Worm (Caenorhabditis elegans) whole organism, L1 larva: ENCODE data around the gene prmt-9.
"Not testable (repeated sequence)": the region's sequence is repeated elsewhere in the genome, so short reads cannot be mapped to it uniquely, and the experiment has no call there.

Experiments
- C16A3.4 ChIP-seq: fragments of 150-350 bp; optimal IDR thresholded peaks from 2 replicates; lab custom pipeline; 2014; ENCODE audit warnings: missing biosample characterization, missing genetic modification characterization
- C34B4.2 ChIP-seq: sonication (generic microtip); optimal IDR thresholded peaks from 2 replicates; lab custom pipeline; 2017; ENCODE audit warnings: mild to moderate bottlenecking, missing genetic modification characterization, missing compliant biosample characterization
- Y116A8C.19 ChIP-seq: sonication (generic microtip); optimal IDR thresholded peaks from 2 replicates; lab custom pipeline; 2016; ENCODE audit warnings: missing compliant biosample characterization, missing genetic modification characterization, borderline replicate concordance
- aly-2 ChIP-seq: fragments of 150-350 bp; optimal IDR thresholded peaks from 2 replicates; lab custom pipeline; 2014; ENCODE audit warnings: missing biosample characterization, missing genetic modification characterization
- ama-1 ChIP-seq: fragments of 150-350 bp; optimal IDR thresholded peaks from 2 replicates; lab custom pipeline; 2014
- blmp-1 ChIP-seq: fragments of 150-350 bp; optimal IDR thresholded peaks from 2 replicates; lab custom pipeline; 2014; ENCODE audit warnings: missing biosample characterization, missing genetic modification characterization
- ceh-88 ChIP-seq: fragments of 200-800 bp; sonication (Bioruptor generic); IDR thresholded peaks from 2 replicates; pipeline ENCODE4 v1.3.6; 2022; ENCODE audit warnings: missing genetic modification characterization, missing compliant biosample characterization
- ceh-90 ChIP-seq: sonication (generic microtip); optimal IDR thresholded peaks from 2 replicates; lab custom pipeline; 2016; ENCODE audit warnings: missing genetic modification characterization, missing compliant biosample characterization
- ces-1 ChIP-seq: fragments of 150-350 bp; optimal IDR thresholded peaks from 2 replicates; lab custom pipeline; 2014; ENCODE audit warnings: missing biosample characterization, missing genetic modification reagents, missing genetic modification characterization
- dsc-1 ChIP-seq: sonication (generic microtip); optimal IDR thresholded peaks from 2 replicates; lab custom pipeline; 2016; ENCODE audit warnings: mild to moderate bottlenecking, missing genetic modification characterization, missing compliant biosample characterization
- elt-2 ChIP-seq: sonication (generic microtip); optimal IDR thresholded peaks from 2 replicates; lab custom pipeline; 2016; ENCODE audit warnings: missing genetic modification characterization, mild to moderate bottlenecking, inconsistent platforms, missing compliant biosample characterization, missing genetic modification reagents
- elt-3 ChIP-seq, 6 experiments: fragments of 150-350 bp in 1 of 6; sonication (generic microtip); optimal IDR thresholded peaks; 2 replicates each; lab custom pipeline; 2017 to 2018; ENCODE audit warnings: missing biosample characterization in 6 of 6, missing genetic modification characterization in 6 of 6, inconsistent platforms in 1 of 6
- grh-1 ChIP-seq: fragments of 200-800 bp; sonication (Bioruptor generic); IDR thresholded peaks from 2 replicates; pipeline ENCODE4 v1.3.6; 2022; ENCODE audit warnings: missing genetic modification reagents, missing genetic modification characterization, missing compliant biosample characterization
- hlh-17 ChIP-seq: fragments of 200-800 bp; sonication (Bioruptor generic); optimal IDR thresholded peaks from 2 replicates; lab custom pipeline; 2018; ENCODE audit warnings: missing genetic modification characterization, mild to moderate bottlenecking, missing compliant biosample characterization, moderate library complexity, borderline replicate concordance
- isw-1 ChIP-seq: fragments of 200-800 bp; sonication (Bioruptor generic); IDR thresholded peaks from 2 replicates; pipeline ENCODE4 v1.3.6; 2022; ENCODE audit warnings: missing genetic modification characterization, missing compliant biosample characterization
- jun-1 ChIP-seq: fragments of 150-350 bp; optimal IDR thresholded peaks from 2 replicates; lab custom pipeline; 2014; ENCODE audit warnings: missing biosample characterization, missing genetic modification reagents, missing genetic modification characterization
- lin-14 ChIP-seq: fragments of 200-800 bp; sonication (Bioruptor generic); optimal IDR thresholded peaks from 2 replicates; lab custom pipeline; 2018; ENCODE audit warnings: mild to moderate bottlenecking, missing genetic modification characterization, moderate library complexity, missing compliant biosample characterization
- lin-15B ChIP-seq: fragments of 150-350 bp; sonication (generic microtip); optimal IDR thresholded peaks from 3 replicates; lab custom pipeline; 2014; ENCODE audit warnings: missing biosample characterization, missing genetic modification characterization
- lin-35 ChIP-seq, 2 experiments: fragments of 150-350 bp; optimal IDR thresholded peaks; 2 replicates each; lab custom pipeline; 2014; ENCODE audit warnings: missing biosample characterization in 2 of 2, missing genetic modification characterization in 2 of 2, missing genetic modification reagents in 2 of 2
- lin-39 ChIP-seq: fragments of 150-350 bp; optimal IDR thresholded peaks from 2 replicates; lab custom pipeline; 2014; ENCODE audit warnings: missing biosample characterization, missing genetic modification reagents, missing genetic modification characterization
- lsy-2 ChIP-seq, 2 experiments: fragments of 150-350 bp; optimal IDR thresholded peaks; 2 replicates each; lab custom pipeline; 2014; ENCODE audit warnings: missing biosample characterization in 2 of 2, missing genetic modification characterization in 2 of 2
- nhr-12 ChIP-seq: sonication (generic microtip); optimal IDR thresholded peaks from 2 replicates; lab custom pipeline; 2017; ENCODE audit warnings: missing biosample characterization, missing genetic modification characterization
- nhr-19 ChIP-seq: fragments of 200-800 bp; sonication (Bioruptor generic); conservative IDR thresholded peaks from 2 replicates; pipeline ENCODE4 v1.3.6; 2022; ENCODE audit warnings: missing genetic modification characterization, missing compliant biosample characterization
- nhr-237 ChIP-seq: fragments of 150-350 bp; optimal IDR thresholded peaks from 2 replicates; lab custom pipeline; 2014; ENCODE audit warnings: missing biosample characterization, missing genetic modification characterization
- nhr-28 ChIP-seq: fragments of 150-350 bp; optimal IDR thresholded peaks from 2 replicates; lab custom pipeline; 2014; ENCODE audit warnings: missing biosample characterization, missing genetic modification characterization
- nhr-47 ChIP-seq: sonication (generic microtip); optimal IDR thresholded peaks from 2 replicates; lab custom pipeline; 2016; ENCODE audit warnings: mild to moderate bottlenecking, missing genetic modification characterization, moderate library complexity, missing compliant biosample characterization
- nhr-84 ChIP-seq: sonication (generic microtip); optimal IDR thresholded peaks from 2 replicates; lab custom pipeline; 2017; ENCODE audit warnings: missing biosample characterization, missing genetic modification characterization
- nhr-85 ChIP-seq: sonication (generic microtip); peaks from one replicate; lab custom pipeline; 2016; ENCODE audit warnings: missing genetic modification characterization, inconsistent platforms, missing compliant biosample characterization
- pqm-1 ChIP-seq: sonication (generic microtip); optimal IDR thresholded peaks from 3 replicates; lab custom pipeline; 2017; ENCODE audit warnings: missing biosample characterization, missing genetic modification characterization
- rnt-1 ChIP-seq: sonication (generic microtip); optimal IDR thresholded peaks from 2 replicates; lab custom pipeline; 2016; ENCODE audit warnings: mild to moderate bottlenecking, missing genetic modification characterization, moderate library complexity, missing compliant biosample characterization
- snpc-4 ChIP-seq: fragments of 150-350 bp; optimal IDR thresholded peaks from 2 replicates; lab custom pipeline; 2014; ENCODE audit warnings: missing biosample characterization, missing genetic modification characterization
- sox-4 ChIP-seq: sonication (generic microtip); optimal IDR thresholded peaks from 2 replicates; lab custom pipeline; 2016; ENCODE audit warnings: missing genetic modification characterization, missing compliant biosample characterization
- unc-130 ChIP-seq: fragments of 150-350 bp; optimal IDR thresholded peaks from 2 replicates; lab custom pipeline; 2017; ENCODE audit warnings: missing biosample characterization, missing genetic modification characterization, inconsistent platforms
- unc-86 ChIP-seq: sonication (generic microtip); optimal IDR thresholded peaks from 2 replicates; lab custom pipeline; 2016; ENCODE audit warnings: missing genetic modification characterization, missing compliant biosample characterization
- vab-15 ChIP-seq: sonication (generic microtip); optimal IDR thresholded peaks from 2 replicates; lab custom pipeline; 2017; ENCODE audit warnings: missing genotype, mild to moderate bottlenecking, missing genetic modification characterization, missing compliant biosample characterization
- xbp-1 ChIP-seq: sonication (generic microtip); optimal IDR thresholded peaks from 2 replicates; lab custom pipeline; 2016; ENCODE audit warnings: missing genetic modification characterization, missing compliant biosample characterization
- zag-1 ChIP-seq: fragments of 150-350 bp; optimal IDR thresholded peaks from 2 replicates; lab custom pipeline; 2014; ENCODE audit warnings: missing biosample characterization, missing genetic modification characterization
- zip-4 ChIP-seq: fragments of 200-800 bp; sonication (Bioruptor generic); optimal IDR thresholded peaks from 2 replicates; lab custom pipeline; 2018; ENCODE audit warnings: mild to moderate bottlenecking, missing genetic modification characterization, moderate library complexity, missing compliant biosample characterization
- ztf-4 ChIP-seq: fragments of 150-350 bp; optimal IDR thresholded peaks from 2 replicates; lab custom pipeline; 2014; ENCODE audit warnings: missing biosample characterization, missing genetic modification characterization

Gene prmt-9

ce11 chrIV:12689292-12689691 lies 5.1 kb upstream of the prmt-9 start:
- TF ChIP-seq vab-15 (tag; lab: Kevin White, UChicago) (no peak), rnt-1 (tag; lab: Kevin White, UChicago) (no peak), lsy-2 (tag; optimal IDR thresholded peaks at IDR 0.05; lab: Kevin White, UChicago) (no peak), sox-4 (tag; lab: Kevin White, UChicago) (no peak), unc-130 (no peak), zag-1 (tag; lab: Kevin White, UChicago) (no peak), lin-35 (GFP tag; optimal IDR thresholded peaks at IDR 0.05; lab: Kevin White, UChicago) (no peak), lin-39 (tag; lab: Kevin White, UChicago) (no peak), zip-4 (no peak), snpc-4 (tag; lab: Kevin White, UChicago) (no peak), unc-86 (tag; lab: Kevin White, UChicago) (no peak), nhr-28 (tag; lab: Kevin White, UChicago) (no peak), C16A3.4 (tag; lab: Kevin White, UChicago) (no peak), ama-1 (lab: Kevin White, UChicago) (no peak), elt-2 (no peak), C34B4.2 (no peak), xbp-1 (no peak)

- TF ChIP-seq elt-2 (peak; percentile 18), lin-15B (tag; lab: Kevin White, UChicago) (no peak)
- TF ChIP-seq, all 84 proteins: peak for 1
Observed at ce11 chrIV:12688370-12688769, 4.2 kb upstream of the prmt-9 start, which contains the start of gene T23B5.3. Gene T23B5.3 (plus strand): TSS chrIV:12688670.

ce11 chrIV:12685827-12686226 lies 1.6 kb upstream of the prmt-9 start:
- TF ChIP-seq aly-2, result no peak
- TF ChIP-seq dsc-1 (tag; lab: Kevin White, UChicago), result peak; percentile 4

- TF ChIP-seq xbp-1 (no peak), elt-3 (tag; optimal IDR thresholded peaks at IDR 0.05; lab: Kevin White, UChicago) (peak in 1 of 6 experiments; percentile 3), ztf-4 (tag; lab: Kevin White, UChicago) (no peak), nhr-47 (tag; lab: Kevin White, UChicago) (no peak), blmp-1 (tag; lab: Kevin White, UChicago) (peak; percentile 91), nhr-85 (peak; percentile 57)
Observed at ce11 chrIV:12684826-12685594, 832 bp upstream of the prmt-9 start.

ce11 chrIV:12677137-12677536 lies 7.0 kb downstream of the prmt-9 start, which contains the start of gene T23B5.6:
Gene T23B5.6 (minus strand): TSS chrIV:12677237.
- not testable (repeated sequence) for TF ChIP-seq nhr-12 (tag; lab: Kevin White, UChicago); xbp-1; ces-1 (GFP tag; lab: Kevin White, UChicago)

ce11 chrIV:12674700-12675099 lies 9.5 kb downstream of the prmt-9 start, which contains the start of gene T23B5.4:
Gene T23B5.4 (plus strand): TSS chrIV:12675000.
- TF ChIP-seq pqm-1 (tag; lab: Kevin White, UChicago) (no peak), ces-1 (GFP tag; lab: Kevin White, UChicago) (no peak), nhr-12 (tag; lab: Kevin White, UChicago) (no peak), hlh-17 (no peak), sox-4 (tag; lab: Kevin White, UChicago) (no peak), nhr-84 (tag; lab: Kevin White, UChicago) (no peak), ceh-90 (no peak), isw-1 (GFP tag; lab: Robert Waterston, UW) (no peak), Y116A8C.19 (tag; lab: Kevin White, UChicago) (no peak), jun-1 (tag; lab: Kevin White, UChicago) (no peak), nhr-237 (tag; lab: Kevin White, UChicago) (no peak), unc-86 (tag; lab: Kevin White, UChicago) (no peak), nhr-19 (GFP tag; lab: Robert Waterston, UW) (no peak), lin-14 (GFP tag; lab: Kevin White, UChicago) (no peak), grh-1 (GFP tag; lab: Robert Waterston, UW) (no peak), blmp-1 (tag; lab: Kevin White, UChicago) (no peak), ceh-88 (GFP tag; lab: Robert Waterston, UW) (no peak)
